Fruit fly (Drosophila melanogaster) whole organism: ENCODE measurements around the gene CG8516.
A peak's percentile ranks its signal among the peaks of the same experiment; 100 is the strongest.

ENCODE experiments used
- CG8478 ChIP-seq: fragments of >200 bp; optimal IDR thresholded peaks from 2 replicates; lab custom pipeline; 2018; ENCODE audit warnings: inconsistent platforms
- Dll ChIP-seq: fragments of >200 bp; optimal IDR thresholded peaks from 2 replicates; lab custom pipeline; 2017
- EcR ChIP-seq, 2 experiments: fragments of >200 bp; optimal IDR thresholded peaks; 2 replicates each; lab custom pipeline; 2017; ENCODE audit warnings: missing biosample characterization in 2 of 2, missing genetic modification characterization in 2 of 2, missing genetic modification reagents in 2 of 2
- pan ChIP-seq: fragments of >200 bp; optimal IDR thresholded peaks from 2 replicates; lab custom pipeline; 2017
- psq ChIP-seq: fragments of >200 bp; optimal IDR thresholded peaks from 2 replicates; lab custom pipeline; 2017
- usp ChIP-seq: fragments of >200 bp; optimal IDR thresholded peaks from 2 replicates; lab custom pipeline; 2017; ENCODE audit warnings: missing biosample characterization, missing genetic modification characterization, mixed read lengths

The CG8516 gene

dm6 chr3R:9767620-9768592 is 25.2 kb upstream of the CG8516 start, which contains the start of gene Naa80:
Gene Naa80 (plus strand): TSS chr3R:9767834.
- TF ChIP-seq psq (lab: Kevin White, UChicago) (no peak), usp (no peak), pan (lab: Kevin White, UChicago) (no peak), EcR (GFP tag; optimal IDR thresholded peaks at IDR 0.05; lab: Kevin White, UChicago) (no peak), Dll (lab: Kevin White, UChicago) (no peak), CG8478 (lab: Kevin White, UChicago) (no peak)

- TF ChIP-seq EcR (GFP tag; optimal IDR thresholded peaks at IDR 0.05; lab: Kevin White, UChicago), result no peak
- no peak for TF ChIP-seq Dll (lab: Kevin White, UChicago)
- no peak for TF ChIP-seq pan (lab: Kevin White, UChicago)
- no peak for TF ChIP-seq psq (lab: Kevin White, UChicago)
- TF ChIP-seq usp, result no peak
- no peak for TF ChIP-seq CG8478 (lab: Kevin White, UChicago)
These were observed 24.2 kb upstream of the CG8516 start, which contains the start of gene MED6 for dm6 chr3R:9768884-9769283. Gene MED6 (minus strand): TSS chr3R:9768984.

dm6 chr3R:9770127-9770526 is 23.0 kb upstream of the CG8516 start:
- TF ChIP-seq Dll (lab: Kevin White, UChicago), result no peak
- TF ChIP-seq usp, result no peak
- no peak for TF ChIP-seq EcR (GFP tag; optimal IDR thresholded peaks at IDR 0.05; lab: Kevin White, UChicago)
- no peak for TF ChIP-seq pan (lab: Kevin White, UChicago)
- TF ChIP-seq CG8478 (lab: Kevin White, UChicago), result no peak
- no peak for TF ChIP-seq psq (lab: Kevin White, UChicago)

dm6 chr3R:9771519-9771972 is 21.5 kb upstream of the CG8516 start, which contains the start of gene CG9471:
Gene CG9471 (minus strand): TSS chr3R:9771542.
- TF ChIP-seq pan (lab: Kevin White, UChicago) (no peak), EcR (GFP tag; optimal IDR thresholded peaks at IDR 0.05; lab: Kevin White, UChicago) (no peak), psq (lab: Kevin White, UChicago) (no peak), usp (no peak), Dll (lab: Kevin White, UChicago) (no peak), CG8478 (lab: Kevin White, UChicago) (no peak)

dm6 chr3R:9774147-9774546 is 18.9 kb upstream of the CG8516 start, which contains the start of gene Whamy:
Gene Whamy (minus strand): TSS chr3R:9774419.
- TF ChIP-seq psq (lab: Kevin White, UChicago), result no peak
- TF ChIP-seq usp, result no peak
- no peak for TF ChIP-seq Dll (lab: Kevin White, UChicago)
- TF ChIP-seq EcR (GFP tag; optimal IDR thresholded peaks at IDR 0.05; lab: Kevin White, UChicago), result no peak
- no peak for TF ChIP-seq pan (lab: Kevin White, UChicago)
- no peak for TF ChIP-seq CG8478 (lab: Kevin White, UChicago)

dm6 chr3R:9774821-9775220 is 18.3 kb upstream of the CG8516 start, which contains the start of gene topi:
Gene topi (plus strand): TSS chr3R:9775121.
- no peak for TF ChIP-seq Dll (lab: Kevin White, UChicago)
- TF ChIP-seq EcR (GFP tag; optimal IDR thresholded peaks at IDR 0.05; lab: Kevin White, UChicago), result no peak
- TF ChIP-seq usp, result no peak
- TF ChIP-seq psq (lab: Kevin White, UChicago), result no peak
- TF ChIP-seq pan (lab: Kevin White, UChicago), result no peak
- no peak for TF ChIP-seq CG8478 (lab: Kevin White, UChicago)

dm6 chr3R:9777941-9778360 is 15.1 kb upstream of the CG8516 start, which contains the start of gene RpS29:
Gene RpS29 (plus strand): TSS chr3R:9778042.
- TF ChIP-seq EcR (GFP tag; optimal IDR thresholded peaks at IDR 0.05; lab: Kevin White, UChicago) (no peak), usp (no peak), pan (lab: Kevin White, UChicago) (no peak), psq (lab: Kevin White, UChicago) (no peak), CG8478 (lab: Kevin White, UChicago) (no peak), Dll (lab: Kevin White, UChicago) (no peak)

dm6 chr3R:9779764-9780163 is 13.3 kb upstream of the CG8516 start, which contains the start of gene CG12947:
Gene CG12947 (plus strand): TSS chr3R:9780064.
- no peak for TF ChIP-seq Dll (lab: Kevin White, UChicago)
- no peak for TF ChIP-seq EcR (GFP tag; optimal IDR thresholded peaks at IDR 0.05; lab: Kevin White, UChicago)
- TF ChIP-seq pan (lab: Kevin White, UChicago), result no peak
- no peak for TF ChIP-seq usp
- TF ChIP-seq CG8478 (lab: Kevin White, UChicago), result no peak
- no peak for TF ChIP-seq psq (lab: Kevin White, UChicago)

dm6 chr3R:9783240-9783917 is 9.7 kb upstream of the CG8516 start:
- no peak for TF ChIP-seq pan (lab: Kevin White, UChicago)
- no peak for TF ChIP-seq EcR (GFP tag; optimal IDR thresholded peaks at IDR 0.05; lab: Kevin White, UChicago)
- no peak for TF ChIP-seq Dll (lab: Kevin White, UChicago)
- no peak for TF ChIP-seq CG8478 (lab: Kevin White, UChicago)
- no peak for TF ChIP-seq psq (lab: Kevin White, UChicago)
- TF ChIP-seq usp, result no peak

- TF ChIP-seq CG8478 (lab: Kevin White, UChicago) (peak; percentile 11), usp (no peak), Dll (lab: Kevin White, UChicago) (no peak), psq (lab: Kevin White, UChicago) (no peak)
These were observed 8.6 kb upstream of the CG8516 start, which contains the start of the genes MtnA and CG8500 for dm6 chr3R:9784341-9785062. Gene MtnA (minus strand): TSS chr3R:9784370. Gene CG8500 (plus strand): TSS chr3R:9784653.
